Fruit fly (Drosophila melanogaster) whole organism, embryonic: ENCODE data around the gene dpr4.
A peak's percentile ranks its signal among the peaks of the same experiment; 100 is the strongest.

Source experiments
- ATbp ChIP-seq: fragments of 200-800 bp; sonication (Bioruptor generic); optimal IDR thresholded peaks from 2 replicates; lab custom pipeline; 2017; ENCODE audit warnings: missing biosample characterization, mild to moderate bottlenecking, missing genetic modification characterization, missing genetic modification reagents
- Ada2b ChIP-seq: fragments of 200-800 bp; sonication (Bioruptor generic); IDR thresholded peaks from 2 replicates; pipeline ENCODE4 v1.3.6; 2022; ENCODE audit warnings: missing biosample characterization, missing genetic modification characterization
- CG10543 ChIP-seq: fragments of 200-800 bp; sonication (Bioruptor generic); optimal IDR thresholded peaks from 3 replicates; lab custom pipeline; 2017; ENCODE audit warnings: missing biosample characterization, mild to moderate bottlenecking, missing genetic modification characterization, moderate library complexity
- CG10959 ChIP-seq: fragments of 200-800 bp; sonication (Bioruptor generic); IDR thresholded peaks from 2 replicates; pipeline ENCODE4 v1.3.6; 2022; ENCODE audit warnings: missing biosample characterization, missing genetic modification characterization
- CG11093 ChIP-seq: fragments of 200-800 bp; sonication (Bioruptor generic); IDR thresholded peaks from 3 replicates; pipeline ENCODE4 v1.3.6; 2022; ENCODE audit warnings: missing biosample characterization, missing genetic modification characterization
- CG11695 ChIP-seq: fragments of 200-800 bp; sonication (Bioruptor generic); IDR thresholded peaks from 3 replicates; pipeline ENCODE4 v1.3.6; 2022; ENCODE audit warnings: missing biosample characterization, missing genetic modification characterization
- CG12071 ChIP-seq: fragments of 200-800 bp; sonication (Bioruptor generic); optimal IDR thresholded peaks from 3 replicates; lab custom pipeline; 2018; ENCODE audit warnings: missing biosample characterization, mild to moderate bottlenecking, missing genetic modification characterization
- CG13287 ChIP-seq: fragments of 200-800 bp; sonication (Bioruptor generic); IDR thresholded peaks from 2 replicates; pipeline ENCODE4 v1.3.6; 2022; ENCODE audit warnings: missing biosample characterization, missing genetic modification characterization; ENCODE audit not compliant: partially characterized antibody
- CG14710 ChIP-seq: fragments of 200-800 bp; sonication (Bioruptor generic); optimal IDR thresholded peaks from 3 replicates; lab custom pipeline; 2019; ENCODE audit warnings: missing biosample characterization, mild to moderate bottlenecking, missing genetic modification characterization, moderate library complexity
- CG15601 ChIP-seq: fragments of 200-800 bp; sonication (Bioruptor generic); optimal IDR thresholded peaks from 3 replicates; lab custom pipeline; 2019; ENCODE audit warnings: missing biosample characterization, mild to moderate bottlenecking, missing genetic modification characterization, moderate library complexity
- CG1603 ChIP-seq: fragments of 200-800 bp; sonication (Bioruptor generic); optimal IDR thresholded peaks from 2 replicates; lab custom pipeline; 2019; ENCODE audit warnings: missing biosample characterization, mild to moderate bottlenecking, missing genetic modification characterization, moderate library complexity
- CG18599 ChIP-seq: fragments of 200-800 bp; sonication (Bioruptor generic); optimal IDR thresholded peaks from 3 replicates; lab custom pipeline; 2017; ENCODE audit warnings: missing biosample characterization, missing genetic modification characterization, mild to moderate bottlenecking, moderate library complexity, missing genetic modification reagents
- CG2678 ChIP-seq: fragments of 200-800 bp; sonication (Bioruptor generic); optimal IDR thresholded peaks from 3 replicates; lab custom pipeline; 2019; ENCODE audit warnings: missing biosample characterization, mild to moderate bottlenecking, missing genetic modification characterization, moderate library complexity
- CG30431 ChIP-seq: fragments of 200-800 bp; sonication (Bioruptor generic); optimal IDR thresholded peaks from 2 replicates; lab custom pipeline; 2017; ENCODE audit warnings: missing biosample characterization, missing genetic modification characterization
- CG31441 ChIP-seq: fragments of 200-800 bp; sonication (Bioruptor generic); IDR thresholded peaks from 2 replicates; pipeline ENCODE4 v1.3.6; 2022; ENCODE audit warnings: missing biosample characterization, missing genetic modification characterization
- CG3847 ChIP-seq: fragments of 200-800 bp; sonication (Bioruptor generic); IDR thresholded peaks from 2 replicates; pipeline ENCODE4 v1.3.6; 2022; ENCODE audit warnings: missing biosample characterization, missing genetic modification characterization
- CG6254 ChIP-seq: fragments of 200-800 bp; sonication (Bioruptor generic); optimal IDR thresholded peaks from 3 replicates; lab custom pipeline; 2017; ENCODE audit warnings: mild to moderate bottlenecking, missing biosample characterization, missing genetic modification reagents, missing genetic modification characterization
- CG6813 ChIP-seq: fragments of 200-800 bp; sonication (Bioruptor generic); optimal IDR thresholded peaks from 2 replicates; lab custom pipeline; 2017; ENCODE audit warnings: missing biosample characterization, missing genetic modification characterization, mild to moderate bottlenecking, moderate library complexity, missing genetic modification reagents
- CG7928 ChIP-seq: fragments of 200-800 bp; sonication (Bioruptor generic); optimal IDR thresholded peaks from 2 replicates; lab custom pipeline; 2017; ENCODE audit warnings: missing biosample characterization, mild to moderate bottlenecking, missing genetic modification characterization
- CG8290 ChIP-seq, 3 experiments: fragments of 200-800 bp; sonication (Bioruptor generic); optimal IDR thresholded peaks; 2 replicates each; lab custom pipeline; 2016 to 2019; ENCODE audit warnings: missing biosample characterization in 3 of 3, missing genetic modification characterization in 3 of 3, mild to moderate bottlenecking in 2 of 3, moderate library complexity in 1 of 3
- CG9727 ChIP-seq: fragments of 200-800 bp; sonication (Bioruptor generic); optimal IDR thresholded peaks from 3 replicates; lab custom pipeline; 2017; ENCODE audit warnings: missing biosample characterization, mild to moderate bottlenecking, missing genetic modification characterization
- CG9817 ChIP-seq: fragments of 200-800 bp; sonication (Bioruptor generic); optimal IDR thresholded peaks from 2 replicates; lab custom pipeline; 2018; ENCODE audit warnings: missing biosample characterization, mild to moderate bottlenecking, missing genetic modification characterization, moderate library complexity
- CkIIα-i1 ChIP-seq: fragments of 200-800 bp; sonication (Bioruptor generic); IDR thresholded peaks from 2 replicates; pipeline ENCODE4 v1.3.6; 2022; ENCODE audit warnings: missing biosample characterization, missing genetic modification characterization
- E2f2 ChIP-seq: fragments of 200-800 bp; sonication (Bioruptor generic); IDR thresholded peaks from 2 replicates; pipeline ENCODE4 v1.3.6; 2022; ENCODE audit warnings: missing biosample characterization, missing genetic modification characterization
- ERR ChIP-seq: fragments of 200-800 bp; sonication (Bioruptor generic); optimal IDR thresholded peaks from 2 replicates; lab custom pipeline; 2016; ENCODE audit warnings: missing biosample characterization, missing genetic modification characterization
- H15 ChIP-seq: fragments of 200-800 bp; sonication (Bioruptor generic); IDR thresholded peaks from 3 replicates; pipeline ENCODE4 v1.3.6; 2022; ENCODE audit warnings: missing biosample characterization, missing genetic modification characterization
- HLHmδ ChIP-seq: fragments of 200-800 bp; sonication (Bioruptor generic); optimal IDR thresholded peaks from 2 replicates; lab custom pipeline; 2018; ENCODE audit warnings: missing biosample characterization, mild to moderate bottlenecking, missing genetic modification characterization, moderate library complexity
- Hand ChIP-seq: fragments of 200-800 bp; sonication (Bioruptor generic); optimal IDR thresholded peaks from 2 replicates; lab custom pipeline; 2017; ENCODE audit warnings: mild to moderate bottlenecking, missing biosample characterization, missing genetic modification reagents, missing genetic modification characterization
- Hmr ChIP-seq: fragments of 200-800 bp; sonication (Bioruptor generic); optimal IDR thresholded peaks from 3 replicates; lab custom pipeline; 2017; ENCODE audit warnings: mild to moderate bottlenecking, missing biosample characterization, missing genetic modification reagents, missing genetic modification characterization
- Hmx ChIP-seq: fragments of 200-800 bp; sonication (Bioruptor generic); optimal IDR thresholded peaks from 2 replicates; lab custom pipeline; 2016; ENCODE audit warnings: missing biosample characterization, missing genetic modification characterization
- Jarid2 ChIP-seq: fragments of 200-800 bp; sonication (Bioruptor generic); optimal IDR thresholded peaks from 3 replicates; lab custom pipeline; 2017; ENCODE audit warnings: mild to moderate bottlenecking, missing biosample characterization, missing genetic modification reagents, missing genetic modification characterization
- Meics ChIP-seq: fragments of 200-800 bp; sonication (Bioruptor generic); optimal IDR thresholded peaks from 2 replicates; lab custom pipeline; 2017; ENCODE audit warnings: missing biosample characterization, mild to moderate bottlenecking, missing genetic modification characterization
- PHDP ChIP-seq: fragments of 200-800 bp; sonication (Bioruptor generic); optimal IDR thresholded peaks from 3 replicates; lab custom pipeline; 2018; ENCODE audit warnings: missing biosample characterization, mild to moderate bottlenecking, missing genetic modification characterization, moderate library complexity
- Spps ChIP-seq: fragments of 200-800 bp; sonication (Bioruptor generic); optimal IDR thresholded peaks from 2 replicates; lab custom pipeline; 2018; ENCODE audit warnings: missing biosample characterization, mild to moderate bottlenecking, missing genetic modification characterization
- aop ChIP-seq: fragments of 200-800 bp; sonication (Bioruptor generic); IDR thresholded peaks from 2 replicates; pipeline ENCODE4 v1.3.6; 2022; ENCODE audit warnings: missing biosample characterization, missing genetic modification characterization
- bab2 ChIP-seq: fragments of 200-800 bp; sonication (Bioruptor generic); optimal IDR thresholded peaks from 2 replicates; lab custom pipeline; 2016; ENCODE audit warnings: missing biosample characterization, missing genetic modification characterization
- chif ChIP-seq, 2 experiments: fragments of 200-800 bp; sonication (Bioruptor generic); optimal IDR thresholded peaks; 3 replicates each; lab custom pipeline; 2016; ENCODE audit warnings: missing biosample characterization in 2 of 2, missing genetic modification characterization in 2 of 2
- corto ChIP-seq: fragments of 200-800 bp; sonication (Bioruptor generic); optimal IDR thresholded peaks from 2 replicates; lab custom pipeline; 2016; ENCODE audit warnings: missing biosample characterization, mild to moderate bottlenecking, missing genetic modification characterization, moderate library complexity
- fru ChIP-seq: fragments of >200 bp; optimal IDR thresholded peaks from 2 replicates; lab custom pipeline; 2017
- her ChIP-seq: fragments of 200-800 bp; sonication (Bioruptor generic); optimal IDR thresholded peaks from 2 replicates; lab custom pipeline; 2016; ENCODE audit warnings: missing biosample characterization, missing genetic modification characterization
- ind ChIP-seq: fragments of 200-800 bp; sonication (Bioruptor generic); optimal IDR thresholded peaks from 3 replicates; lab custom pipeline; 2016; ENCODE audit warnings: missing biosample characterization, missing genetic modification characterization
- pita ChIP-seq: fragments of 200-800 bp; sonication (Bioruptor generic); optimal IDR thresholded peaks from 2 replicates; lab custom pipeline; 2017; ENCODE audit warnings: missing biosample characterization, mild to moderate bottlenecking, missing genetic modification characterization
- ro ChIP-seq: fragments of 200-800 bp; sonication (Bioruptor generic); IDR thresholded peaks from 2 replicates; pipeline ENCODE4 v1.3.6; 2022; ENCODE audit warnings: missing biosample characterization, missing genetic modification characterization
- salm ChIP-seq: fragments of 200-800 bp; sonication (Bioruptor generic); optimal IDR thresholded peaks from 2 replicates; lab custom pipeline; 2018; ENCODE audit warnings: missing biosample characterization, mild to moderate bottlenecking, missing genetic modification characterization
- scrt ChIP-seq: fragments of 200-800 bp; sonication (Bioruptor generic); optimal IDR thresholded peaks from 2 replicates; lab custom pipeline; 2018; ENCODE audit warnings: missing biosample characterization, mild to moderate bottlenecking, missing genetic modification characterization, moderate library complexity
- sim ChIP-seq: fragments of 200-800 bp; sonication (Bioruptor generic); IDR thresholded peaks from 2 replicates; pipeline ENCODE4 v1.3.6; 2022; ENCODE audit warnings: missing biosample characterization, missing genetic modification characterization
- vnd ChIP-seq: fragments of 200-800 bp; sonication (Bioruptor generic); IDR thresholded peaks from 3 replicates; pipeline ENCODE4 v1.3.6; 2022; ENCODE audit warnings: missing biosample characterization, missing genetic modification characterization; ENCODE audit not compliant: partially characterized antibody
- yki ChIP-seq: fragments of >200 bp; optimal IDR thresholded peaks from 3 replicates; lab custom pipeline; 2018
- zen ChIP-seq: fragments of 200-800 bp; sonication (Bioruptor generic); optimal IDR thresholded peaks from 3 replicates; lab custom pipeline; 2018; ENCODE audit warnings: missing biosample characterization, mild to moderate bottlenecking, missing genetic modification characterization, moderate library complexity

Gene dpr4

dm6 chr3R:11566769-11567570 is 24.2 kb upstream of the dpr4 start, which contains the start of the genes fabp and sea (continued):
- TF ChIP-seq CG3847 (no peak), ro (GFP tag; lab: Robert Waterston, UW) (no peak), chif (GFP tag; optimal IDR thresholded peaks at IDR 0.05; lab: Kevin White, UChicago) (no peak), Jarid2 (peak; percentile 80), CG10959 (GFP tag; lab: Robert Waterston, UW) (no peak), CG31441 (GFP tag; lab: Robert Waterston, UW) (no peak), CG9727 (GFP tag; lab: Kevin White, UChicago) (no peak), zen (tag; lab: Kevin White, UChicago) (no peak), CG2678 (tag; lab: Kevin White, UChicago) (peak; percentile 14), ERR (no peak), CG14710 (tag; lab: Kevin White, UChicago) (no peak), salm (tag; lab: Kevin White, UChicago) (no peak), fru (lab: Kevin White, UChicago) (no peak), Hand (GFP tag; lab: Kevin White, UChicago) (no peak), CG1603 (tag; lab: Kevin White, UChicago) (no peak), CG18599 (GFP tag; lab: Kevin White, UChicago) (peak; percentile 30), CG10543 (peak; percentile 39), CG6254 (no peak), scrt (GFP tag; lab: Kevin White, UChicago) (no peak), CG6813 (GFP tag; lab: Kevin White, UChicago) (peak; percentile 40), CG11093 (GFP tag; lab: Robert Waterston, UW) (no peak), CG15601 (tag; lab: Kevin White, UChicago) (no peak), H15 (GFP tag; lab: Robert Waterston, UW) (no peak), CG30431 (GFP tag; lab: Kevin White, UChicago) (no peak), E2f2 (GFP tag; lab: Robert Waterston, UW) (peak; percentile 32; the same call in 1 of the 2 replicates), CG12071 (GFP tag; lab: Kevin White, UChicago) (no peak), sim (GFP tag; lab: Robert Waterston, UW) (0 out of 2 replicates have a peak, but pooled peaks have one; percentile 25), HLHmδ (GFP tag; lab: Kevin White, UChicago) (peak; percentile 6), yki (no peak), Spps (tag; lab: Kevin White, UChicago) (no peak), CG13287 (GFP tag; lab: Robert Waterston, UW) (peak; percentile 46), Meics (GFP tag; lab: Kevin White, UChicago) (no peak), CG8290 (GFP tag; optimal IDR thresholded peaks at IDR 0.05; lab: Kevin White, UChicago) (no peak), CG8290 (tag; optimal IDR thresholded peaks at IDR 0.05; lab: Kevin White, UChicago) (peak in 1 of 2 experiments; percentile 46), bab2 (GFP tag; lab: Kevin White, UChicago) (no peak), ind (no peak), Ada2b (GFP tag; lab: Robert Waterston, UW) (no peak), vnd (no peak), CG11695 (no peak), ATbp (GFP tag; lab: Kevin White, UChicago) (no peak), CG9817 (no peak), Hmr (GFP tag; lab: Kevin White, UChicago) (peak; percentile 35), pita (GFP tag; lab: Kevin White, UChicago) (no peak), CkIIα-i1 (GFP tag; lab: Robert Waterston, UW) (no peak), corto (GFP tag; lab: Kevin White, UChicago) (peak; percentile 47), aop (GFP tag; lab: Robert Waterston, UW) (no peak), CG7928 (GFP tag; lab: Kevin White, UChicago) (no peak), Hmx (GFP tag; lab: Kevin White, UChicago) (no peak), her (GFP tag; lab: Kevin White, UChicago) (no peak), PHDP (tag; lab: Kevin White, UChicago) (peak; percentile 8)
